ENCODE assay signal across 2 fruit fly cellular contexts in genomic region chr3L:3542498-3543322, dm6.
A peak's percentile ranks its signal among the peaks of the same experiment; 100 is the strongest.
TF ChIP-seq lines count a peak whose summit lies in the region.

No protein-coding gene starts in this region.

TF ChIP-seq in whole organism, embryonic, 481 proteins besides CTCF, POLR2A, EP300 and RAD21 (continued from another document and continues in another):
- no peak for TF ChIP-seq insv (GFP tag; optimal IDR thresholded peaks at IDR 0.05; lab: Kevin White, UChicago)
- TF ChIP-seq Fer1 (GFP tag; optimal IDR thresholded peaks at IDR 0.05; lab: Kevin White, UChicago): no peak
- peak; percentile 51 for TF ChIP-seq Nf-YC (tag; optimal IDR thresholded peaks at IDR 0.05; lab: Kevin White, UChicago)
- no peak for TF ChIP-seq CG17568 (GFP tag; optimal IDR thresholded peaks at IDR 0.05; lab: Kevin White, UChicago)
- no peak for TF ChIP-seq Sin3A (optimal IDR thresholded peaks at IDR 0.05; lab: Kevin White, UChicago)
- TF ChIP-seq NK7.1 (GFP tag; optimal IDR thresholded peaks at IDR 0.05; lab: Kevin White, UChicago): no peak
- no peak for TF ChIP-seq CG32772 (GFP tag; IDR thresholded peaks at IDR 0.05; lab: Robert Waterston, UW)
- peak in 1 of 2 experiments; percentile 32 for TF ChIP-seq chif (GFP tag; optimal IDR thresholded peaks at IDR 0.05; lab: Kevin White, UChicago)
- TF ChIP-seq CG1233 (GFP tag; optimal IDR thresholded peaks at IDR 0.05; lab: Kevin White, UChicago): no peak
- TF ChIP-seq Asciz (GFP tag; optimal IDR thresholded peaks at IDR 0.05; lab: Kevin White, UChicago): no peak
- TF ChIP-seq sqz (GFP tag; optimal IDR thresholded peaks at IDR 0.05; lab: Kevin White, UChicago): no peak
- no peak for TF ChIP-seq Doc2 (GFP tag; IDR thresholded peaks at IDR 0.05; lab: Robert Waterston, UW)
- peak in 1 of 2 experiments; percentile 41 for TF ChIP-seq Hr78 (GFP tag; optimal IDR thresholded peaks at IDR 0.05; lab: Kevin White, UChicago)
- no peak for TF ChIP-seq emc (GFP tag; optimal IDR thresholded peaks at IDR 0.05; lab: Kevin White, UChicago)
- TF ChIP-seq Usf (GFP tag; optimal IDR thresholded peaks at IDR 0.05; lab: Kevin White, UChicago): no peak
- TF ChIP-seq Aef1 (GFP tag; IDR thresholded peaks at IDR 0.05; lab: Robert Waterston, UW): no peak
- TF ChIP-seq slp2 (GFP tag; optimal IDR thresholded peaks at IDR 0.05; lab: Kevin White, UChicago): no peak
- no peak for TF ChIP-seq vnd (GFP tag; IDR thresholded peaks at IDR 0.05; lab: Robert Waterston, UW; ENCODE audit: partially characterized antibody)
- no peak for TF ChIP-seq CG12236 (GFP tag; optimal IDR thresholded peaks at IDR 0.05; lab: Kevin White, UChicago)
- no peak for TF ChIP-seq Atf3 (GFP tag; optimal IDR thresholded peaks at IDR 0.05; lab: Kevin White, UChicago)
- TF ChIP-seq CG7357 (GFP tag; IDR thresholded peaks at IDR 0.05; lab: Robert Waterston, UW): no peak
- no peak for TF ChIP-seq CG4854 (GFP tag; optimal IDR thresholded peaks at IDR 0.05; lab: Kevin White, UChicago)
- TF ChIP-seq Hr51 (GFP tag; optimal IDR thresholded peaks at IDR 0.05; lab: Kevin White, UChicago): peak in 1 of 2 experiments; percentile 54
- peak; percentile 36 for TF ChIP-seq Vsx1 (GFP tag; optimal IDR thresholded peaks at IDR 0.05; lab: Kevin White, UChicago)
- TF ChIP-seq mirr (GFP tag; optimal IDR thresholded peaks at IDR 0.05; lab: Kevin White, UChicago): no peak
- TF ChIP-seq lab (GFP tag; optimal IDR thresholded peaks at IDR 0.05; lab: Kevin White, UChicago): no peak
- TF ChIP-seq h (optimal IDR thresholded peaks at IDR 0.05; lab: Kevin White, UChicago): no peak
- no peak for TF ChIP-seq ranshi (GFP tag; IDR thresholded peaks at IDR 0.05; lab: Robert Waterston, UW)
- no peak for TF ChIP-seq gce (GFP tag; IDR thresholded peaks at IDR 0.05; lab: Robert Waterston, UW)
- TF ChIP-seq CG10959 (GFP tag; IDR thresholded peaks at IDR 0.05; lab: Robert Waterston, UW): no peak
- TF ChIP-seq CG16779 (GFP tag; IDR thresholded peaks at IDR 0.05; lab: Robert Waterston, UW): no peak
- no peak for TF ChIP-seq Hr39 (optimal IDR thresholded peaks at IDR 0.05; lab: Kevin White, UChicago)
- TF ChIP-seq Spps (tag; optimal IDR thresholded peaks at IDR 0.05; lab: Kevin White, UChicago): no peak
- TF ChIP-seq caup (GFP tag; optimal IDR thresholded peaks at IDR 0.05; lab: Kevin White, UChicago; ENCODE audit: severe bottlenecking): no peak
- no peak for TF ChIP-seq D19B (GFP tag; optimal IDR thresholded peaks at IDR 0.05; lab: Kevin White, UChicago)
- no peak for TF ChIP-seq CG6683 (GFP tag; optimal IDR thresholded peaks at IDR 0.05; lab: Kevin White, UChicago)
- TF ChIP-seq phol (tag; optimal IDR thresholded peaks at IDR 0.05; lab: Kevin White, UChicago): peak; percentile 51
- no peak for TF ChIP-seq Fer3 (tag; optimal IDR thresholded peaks at IDR 0.05; lab: Kevin White, UChicago)
- peak; percentile 54 for TF ChIP-seq dmrt99B (tag; optimal IDR thresholded peaks at IDR 0.05; lab: Kevin White, UChicago)
- peak; percentile 40; the same call in 1 of the 2 replicates for TF ChIP-seq Xrp1 (GFP tag; IDR thresholded peaks at IDR 0.05; lab: Robert Waterston, UW)
- no peak for TF ChIP-seq CG6854 (GFP tag; optimal IDR thresholded peaks at IDR 0.05; lab: Kevin White, UChicago)
- TF ChIP-seq CG4820 (GFP tag; optimal IDR thresholded peaks at IDR 0.05; lab: Kevin White, UChicago): no peak
- TF ChIP-seq Taf1 (GFP tag; IDR thresholded peaks at IDR 0.05; lab: Robert Waterston, UW): no peak
- TF ChIP-seq cato (GFP tag; optimal IDR thresholded peaks at IDR 0.05; lab: Kevin White, UChicago; ENCODE audit: borderline replicate concordance): peak; percentile 15
- no peak for TF ChIP-seq NFAT (GFP tag; IDR thresholded peaks at IDR 0.05; lab: Robert Waterston, UW)
- TF ChIP-seq ems (GFP tag; optimal IDR thresholded peaks at IDR 0.05; lab: Kevin White, UChicago): no peak
- no peak for TF ChIP-seq CG9876 (GFP tag; optimal IDR thresholded peaks at IDR 0.05; lab: Kevin White, UChicago)
- TF ChIP-seq MTF-1 (GFP tag; optimal IDR thresholded peaks at IDR 0.05; lab: Kevin White, UChicago; ENCODE audit: borderline replicate concordance): no peak
- TF ChIP-seq CG33213 (GFP tag; optimal IDR thresholded peaks at IDR 0.05; lab: Kevin White, UChicago): no peak
- no peak for TF ChIP-seq CG8290 (GFP tag; optimal IDR thresholded peaks at IDR 0.05; lab: Kevin White, UChicago)
- TF ChIP-seq CG8290 (tag; optimal IDR thresholded peaks at IDR 0.05; lab: Kevin White, UChicago): peak in 1 of 2 experiments; percentile 24
- no peak for TF ChIP-seq dati (GFP tag; IDR thresholded peaks at IDR 0.05; lab: Robert Waterston, UW)
- peak; percentile 37 for TF ChIP-seq unc-4 (GFP tag; IDR thresholded peaks at IDR 0.05; lab: Robert Waterston, UW; ENCODE audit: partially characterized antibody)
- no peak for TF ChIP-seq Tbp (GFP tag; optimal IDR thresholded peaks at IDR 0.05; lab: Kevin White, UChicago)
- TF ChIP-seq CG2712 (tag; optimal IDR thresholded peaks at IDR 0.05; lab: Kevin White, UChicago): no peak
- TF ChIP-seq tll (GFP tag; optimal IDR thresholded peaks at IDR 0.05; lab: Kevin White, UChicago): no peak
- TF ChIP-seq CG42726 (GFP tag; IDR thresholded peaks at IDR 0.05; lab: Robert Waterston, UW; ENCODE audit: partially characterized antibody): no peak
- no peak for TF ChIP-seq CG10654 (GFP tag; optimal IDR thresholded peaks at IDR 0.05; lab: Kevin White, UChicago)
- TF ChIP-seq CG7271 (tag; optimal IDR thresholded peaks at IDR 0.05; lab: Kevin White, UChicago): no peak
- no peak for TF ChIP-seq Lim3 (GFP tag; IDR thresholded peaks at IDR 0.05; lab: Robert Waterston, UW)
- TF ChIP-seq CG4360 (GFP tag; IDR thresholded peaks at IDR 0.05; lab: Robert Waterston, UW): no peak
- peak; percentile 39 for TF ChIP-seq CoRest (tag; optimal IDR thresholded peaks at IDR 0.05; lab: Kevin White, UChicago)
- TF ChIP-seq CG6254 (GFP tag; optimal IDR thresholded peaks at IDR 0.05; lab: Kevin White, UChicago): peak; percentile 5
- peak; percentile 4 for TF ChIP-seq CG8924 (tag; optimal IDR thresholded peaks at IDR 0.05; lab: Kevin White, UChicago)
- no peak for TF ChIP-seq CG11560 (tag; IDR thresholded peaks at IDR 0.05; lab: Robert Waterston, UW)
- peak; percentile 61 for TF ChIP-seq CG1832 (GFP tag; optimal IDR thresholded peaks at IDR 0.05; lab: Kevin White, UChicago)
- peak; percentile 34 for TF ChIP-seq Blimp-1 (GFP tag; optimal IDR thresholded peaks at IDR 0.05; lab: Kevin White, UChicago)
- 0 out of 4 replicates have a peak, but pooled peaks have one; percentile 13 for TF ChIP-seq Dll (GFP tag; IDR thresholded peaks at IDR 0.05; lab: Robert Waterston, UW; ENCODE audit: partially characterized antibody)

TF ChIP-seq in whole organism, prepupa, 60 proteins besides CTCF, POLR2A, EP300 and RAD21 (continued from another document):
- TF ChIP-seq CG8119 (GFP tag; IDR thresholded peaks at IDR 0.05; lab: Robert Waterston, UW): peak; percentile 70
- TF ChIP-seq esn (GFP tag; optimal IDR thresholded peaks at IDR 0.05; lab: Kevin White, UChicago): peak; percentile 73
- TF ChIP-seq Ets21C (GFP tag; optimal IDR thresholded peaks at IDR 0.05; lab: Kevin White, UChicago): peak; percentile 21
- TF ChIP-seq CG6808 (GFP tag; optimal IDR thresholded peaks at IDR 0.05; lab: Kevin White, UChicago): peak; percentile 55
- TF ChIP-seq dac (GFP tag; optimal IDR thresholded peaks at IDR 0.05; lab: Kevin White, UChicago): peak; percentile 35
- TF ChIP-seq CG32006 (GFP tag; optimal IDR thresholded peaks at IDR 0.05; lab: Kevin White, UChicago): peak; percentile 86
- peak; percentile 73 for TF ChIP-seq OdsH (GFP tag; optimal IDR thresholded peaks at IDR 0.05; lab: Kevin White, UChicago)
- peak; percentile 6 for TF ChIP-seq fd59A (GFP tag; optimal IDR thresholded peaks at IDR 0.05; lab: Kevin White, UChicago)
TF ChIP-seq in whole organism, prepupa: peak in this region for 49.
